Worm (Caenorhabditis elegans) whole organism, late embryonic: ENCODE measurements around the gene clec-7.

Experiments
- C08G9.2 ChIP-seq: sonication (generic microtip); optimal IDR thresholded peaks from 2 replicates; lab custom pipeline; 2016; ENCODE audit warnings: mild to moderate bottlenecking, missing genetic modification characterization, moderate library complexity, missing compliant biosample characterization
- K02D7.2 ChIP-seq: sonication (generic microtip); optimal IDR thresholded peaks from 2 replicates; lab custom pipeline; 2017; ENCODE audit warnings: mild to moderate bottlenecking, missing genetic modification characterization, missing compliant biosample characterization
- Y22D7AL.16 ChIP-seq: sonication (generic microtip); optimal IDR thresholded peaks from 2 replicates; lab custom pipeline; 2016; ENCODE audit warnings: missing genetic modification characterization, missing compliant biosample characterization
- ceh-14 ChIP-seq: sonication (generic microtip); optimal IDR thresholded peaks from 2 replicates; lab custom pipeline; 2016; ENCODE audit warnings: missing genotype, missing genetic modification characterization, missing compliant biosample characterization
- ceh-2 ChIP-seq: sonication (generic microtip); optimal IDR thresholded peaks from 2 replicates; lab custom pipeline; 2016; ENCODE audit warnings: missing genotype, missing genetic modification characterization, missing compliant biosample characterization
- ceh-22 ChIP-seq: sonication (generic microtip); optimal IDR thresholded peaks from 2 replicates; lab custom pipeline; 2017; ENCODE audit warnings: missing biosample characterization, missing genetic modification characterization
- ceh-31 ChIP-seq: sonication (generic microtip); optimal IDR thresholded peaks from 2 replicates; lab custom pipeline; 2016; ENCODE audit warnings: missing genetic modification characterization, missing compliant biosample characterization
- ceh-48 ChIP-seq: sonication (generic microtip); optimal IDR thresholded peaks from 2 replicates; lab custom pipeline; 2016; ENCODE audit warnings: missing genetic modification characterization, inconsistent platforms, missing compliant biosample characterization
- ceh-6 ChIP-seq: fragments of 200-800 bp; sonication (Bioruptor generic); optimal IDR thresholded peaks from 2 replicates; lab custom pipeline; 2018; ENCODE audit warnings: mild to moderate bottlenecking, missing genetic modification characterization, missing compliant biosample characterization
- che-1 ChIP-seq: sonication (generic microtip); optimal IDR thresholded peaks from 2 replicates; lab custom pipeline; 2016; ENCODE audit warnings: mild to moderate bottlenecking, missing genetic modification characterization, missing compliant biosample characterization
- elt-4 ChIP-seq: sonication (generic microtip); optimal IDR thresholded peaks from 2 replicates; lab custom pipeline; 2016; ENCODE audit warnings: missing genetic modification characterization, missing compliant biosample characterization
- fkh-10 ChIP-seq: fragments of 150-350 bp; optimal IDR thresholded peaks from 2 replicates; lab custom pipeline; 2014; ENCODE audit warnings: missing biosample characterization, missing genetic modification reagents, missing genetic modification characterization
- fkh-6 ChIP-seq: sonication (generic microtip); optimal IDR thresholded peaks from 2 replicates; lab custom pipeline; 2016; ENCODE audit warnings: missing genetic modification characterization, missing compliant biosample characterization
- hlh-13 ChIP-seq: fragments of 200-800 bp; sonication (Bioruptor generic); optimal IDR thresholded peaks from 2 replicates; lab custom pipeline; 2018; ENCODE audit warnings: mild to moderate bottlenecking, missing genetic modification characterization, missing compliant biosample characterization
- hlh-8 ChIP-seq: sonication (generic microtip); optimal IDR thresholded peaks from 2 replicates; lab custom pipeline; 2016; ENCODE audit warnings: missing genotype, missing genetic modification characterization, missing compliant biosample characterization
- lin-11 ChIP-seq: fragments of 200-800 bp; sonication (Bioruptor generic); optimal IDR thresholded peaks from 2 replicates; lab custom pipeline; 2018; ENCODE audit warnings: mild to moderate bottlenecking, missing genetic modification characterization, missing compliant biosample characterization
- mec-3 ChIP-seq: sonication (generic microtip); optimal IDR thresholded peaks from 2 replicates; lab custom pipeline; 2016; ENCODE audit warnings: borderline replicate concordance, missing genetic modification characterization, missing compliant biosample characterization
- nhr-232 ChIP-seq: sonication (generic microtip); optimal IDR thresholded peaks from 2 replicates; lab custom pipeline; 2016; ENCODE audit warnings: missing genetic modification characterization, missing compliant biosample characterization
- npax-4 ChIP-seq: sonication (generic microtip); optimal IDR thresholded peaks from 2 replicates; lab custom pipeline; 2016; ENCODE audit warnings: missing genetic modification characterization, missing compliant biosample characterization
- pag-3 ChIP-seq: sonication (generic microtip); optimal IDR thresholded peaks from 2 replicates; lab custom pipeline; 2016; ENCODE audit warnings: missing compliant biosample characterization, missing genetic modification characterization, borderline replicate concordance
- pha-4 ChIP-seq: fragments of 150-350 bp; optimal IDR thresholded peaks from 2 replicates; lab custom pipeline; 2018; ENCODE audit warnings: missing biosample characterization, missing genetic modification reagents, missing genetic modification characterization
- sdc-2 ChIP-seq: sonication (generic microtip); optimal IDR thresholded peaks from 2 replicates; lab custom pipeline; 2016; ENCODE audit warnings: missing genotype, missing genetic modification characterization, missing compliant biosample characterization
- syd-9 ChIP-seq: sonication (generic microtip); optimal IDR thresholded peaks from 2 replicates; lab custom pipeline; 2016; ENCODE audit warnings: mild to moderate bottlenecking, missing genetic modification characterization, moderate library complexity, missing compliant biosample characterization
- tbx-2 ChIP-seq: sonication (generic microtip); optimal IDR thresholded peaks from 2 replicates; lab custom pipeline; 2016; ENCODE audit warnings: missing genetic modification characterization, missing compliant biosample characterization
- tbx-7 ChIP-seq: sonication (generic microtip); optimal IDR thresholded peaks from 2 replicates; lab custom pipeline; 2016; ENCODE audit warnings: missing genotype, missing genetic modification characterization, missing compliant biosample characterization
- unc-3 ChIP-seq, 2 experiments: fragments of 200-800 bp in 1 of 2; sonication (Bioruptor generic) in 1 of 2; sonication (generic microtip) in 1 of 2; conservative IDR thresholded peaks in 1 of 2; optimal IDR thresholded peaks in 1 of 2; 2 replicates each; pipeline versions ENCODE4 v1.3.6 to Lab custom; 2016 to 2022; ENCODE audit warnings: missing compliant biosample characterization in 2 of 2, missing genetic modification characterization in 2 of 2, missing genetic modification reagents in 1 of 2
- unc-55 ChIP-seq: sonication (generic microtip); optimal IDR thresholded peaks from 2 replicates; lab custom pipeline; 2017; ENCODE audit warnings: missing biosample characterization, missing genetic modification reagents, missing genetic modification characterization
- unc-86 ChIP-seq: sonication (generic microtip); optimal IDR thresholded peaks from 2 replicates; lab custom pipeline; 2016; ENCODE audit warnings: missing genetic modification characterization, missing compliant biosample characterization
- ztf-16 ChIP-seq: sonication (generic microtip); optimal IDR thresholded peaks from 2 replicates; lab custom pipeline; 2017; ENCODE audit warnings: missing genetic modification characterization, missing compliant biosample characterization

clec-7 gene

DNA sequence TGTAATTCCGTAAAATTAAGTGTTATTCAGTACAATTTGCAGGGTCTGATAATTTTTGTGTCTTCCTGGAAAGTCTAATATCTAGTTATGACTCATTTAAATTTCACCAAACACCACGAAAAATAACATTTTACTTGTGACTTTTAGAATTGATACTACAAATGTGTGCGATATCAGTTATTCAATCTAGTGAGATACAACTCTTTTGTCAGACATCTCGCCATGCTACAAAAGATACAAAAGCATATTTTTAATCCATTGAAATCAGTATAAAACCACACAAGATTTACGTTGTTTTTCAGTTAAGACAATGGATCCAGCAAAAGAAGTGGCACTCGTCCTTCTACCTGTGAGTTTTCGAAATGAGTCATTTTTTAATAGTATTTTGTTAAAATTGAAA lies 45.9 kb downstream of the clec-7 start, which contains the start of gene srx-56:
Gene srx-56, plus strand, starts transcription at position 301 of the 400 bp plus-strand sequence.
- TF ChIP-seq mec-3, result no peak
- TF ChIP-seq lin-11 (tag; lab: Kevin White, UChicago), result no peak
- TF ChIP-seq unc-55 (GFP tag; lab: Kevin White, UChicago), result no peak
- no peak for TF ChIP-seq fkh-10
- TF ChIP-seq syd-9 (tag; lab: Kevin White, UChicago), result no peak
- no peak for TF ChIP-seq che-1 (tag; lab: Kevin White, UChicago)
- no peak for TF ChIP-seq hlh-8 (tag; lab: Kevin White, UChicago)
- TF ChIP-seq tbx-2, result no peak
- no peak for TF ChIP-seq C08G9.2 (tag; lab: Kevin White, UChicago)
- no peak for TF ChIP-seq ceh-6 (GFP tag; lab: Kevin White, UChicago)
- TF ChIP-seq K02D7.2 (tag; lab: Kevin White, UChicago), result no peak
- no peak for TF ChIP-seq nhr-232 (tag; lab: Kevin White, UChicago)
- no peak for TF ChIP-seq ceh-14 (tag; lab: Kevin White, UChicago)
- TF ChIP-seq tbx-7 (tag; lab: Kevin White, UChicago), result no peak
- TF ChIP-seq ceh-2 (tag; lab: Kevin White, UChicago), result no peak
- TF ChIP-seq pag-3 (tag; lab: Kevin White, UChicago), result no peak
- TF ChIP-seq npax-4 (tag; lab: Kevin White, UChicago), result no peak
- no peak for TF ChIP-seq unc-3 (GFP tag; conservative IDR thresholded peaks at IDR 0.05; lab: Robert Waterston, UW)
- TF ChIP-seq unc-3 (tag; optimal IDR thresholded peaks at IDR 0.05; lab: Kevin White, UChicago), result no peak
- no peak for TF ChIP-seq ceh-48 (tag; lab: Kevin White, UChicago)
- no peak for TF ChIP-seq unc-86 (tag; lab: Kevin White, UChicago)

DNA sequence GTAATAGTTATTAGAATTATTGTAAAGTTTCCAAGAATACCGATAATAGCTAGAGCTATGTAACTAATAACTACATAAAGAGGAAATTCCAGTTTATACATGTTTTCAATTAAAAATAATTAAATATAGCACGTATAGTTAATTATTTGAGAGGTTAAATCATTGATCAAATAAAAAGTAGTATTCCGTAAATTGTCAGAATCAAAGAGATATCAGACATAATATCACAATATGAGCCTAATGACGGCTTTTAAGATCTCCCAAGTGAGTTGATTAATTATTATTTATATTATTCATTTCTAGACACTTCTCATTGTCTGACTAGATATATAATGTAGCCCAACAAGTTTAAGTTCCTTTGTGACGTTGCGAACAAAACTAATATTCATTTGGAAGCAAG lies 51.2 kb downstream of the clec-7 start, which contains the start of gene srsx-24:
Gene srsx-24, minus strand, starts transcription at position 101 of the 400 bp plus-strand sequence.
- TF ChIP-seq sdc-2 (tag; lab: Kevin White, UChicago) (no peak), ztf-16 (tag; lab: Kevin White, UChicago) (no peak), lin-11 (tag; lab: Kevin White, UChicago) (no peak), ceh-48 (tag; lab: Kevin White, UChicago) (no peak), hlh-8 (tag; lab: Kevin White, UChicago) (no peak), ceh-31 (tag; lab: Kevin White, UChicago) (no peak), pha-4 (tag; lab: Kevin White, UChicago) (no peak), elt-4 (no peak), hlh-13 (GFP tag; lab: Kevin White, UChicago) (no peak), Y22D7AL.16 (no peak), fkh-6 (tag; lab: Kevin White, UChicago) (no peak), ceh-22 (tag; lab: Kevin White, UChicago) (no peak), mec-3 (no peak), pag-3 (tag; lab: Kevin White, UChicago) (no peak)
- TF ChIP-seq, all 69 proteins: peak for 0
